Worm (Caenorhabditis elegans) whole organism, midembryonic: ENCODE results near the gene ape-1.

Experiments used
- T22C8.4 ChIP-seq: fragments of 200-800 bp; sonication (Bioruptor generic); IDR thresholded peaks from 2 replicates; pipeline ENCODE4 v1.3.6; 2022; ENCODE audit warnings: missing genetic modification characterization, missing compliant biosample characterization
- cog-1 ChIP-seq: sonication (generic microtip); optimal IDR thresholded peaks from 2 replicates; lab custom pipeline; 2016; ENCODE audit warnings: missing genetic modification characterization, missing compliant biosample characterization
- flt-1 ChIP-seq: fragments of 200-800 bp; sonication (Bioruptor generic); IDR thresholded peaks from 2 replicates; pipeline ENCODE4 v1.3.6; 2022; ENCODE audit warnings: missing genetic modification characterization, missing compliant biosample characterization
- ref-1 ChIP-seq: fragments of 200-800 bp; sonication (Bioruptor generic); conservative IDR thresholded peaks from 2 replicates; pipeline ENCODE4 v1.3.6; 2022; ENCODE audit warnings: missing genetic modification reagents, missing genetic modification characterization, missing compliant biosample characterization
- ztf-29 ChIP-seq: fragments of 200-800 bp; sonication (Bioruptor generic); IDR thresholded peaks from 2 replicates; pipeline ENCODE4 v1.3.6; 2022; ENCODE audit warnings: missing genetic modification reagents, missing genetic modification characterization, missing compliant biosample characterization

DNA sequence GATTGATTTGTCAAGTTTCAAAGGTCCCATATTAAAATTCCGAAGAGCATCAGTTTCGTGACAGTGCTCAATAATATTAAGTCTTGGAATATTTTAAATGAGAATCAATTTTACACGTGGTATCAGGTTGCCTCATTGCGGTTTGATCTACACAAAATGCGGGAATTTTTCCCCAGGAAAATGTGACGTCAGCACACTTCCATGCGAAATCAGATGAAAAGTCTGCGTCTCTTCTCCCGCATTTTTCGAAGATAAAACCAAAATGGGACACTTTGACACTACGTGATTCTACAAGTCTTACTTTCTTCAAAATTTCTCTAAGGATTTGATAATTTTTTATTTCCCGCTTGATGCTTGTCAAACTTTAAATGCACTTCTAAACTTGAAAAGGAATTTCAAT is 47.1 kb downstream of the ape-1 start:
- TF ChIP-seq ztf-29 (GFP tag; lab: Robert Waterston, UW), result no peak
- TF ChIP-seq T22C8.4, result no peak
- no peak for TF ChIP-seq cog-1
- TF ChIP-seq flt-1 (GFP tag; lab: Robert Waterston, UW), result no peak
- TF ChIP-seq ref-1 (GFP tag; lab: Robert Waterston, UW), result no peak
